Fruit fly (Drosophila melanogaster) whole organism, adult: ENCODE data around the gene CG46387.

Experiments
- CG11617 ChIP-seq: fragments of 200-800 bp; sonication (Bioruptor generic); optimal IDR thresholded peaks from 2 replicates; lab custom pipeline; 2017; ENCODE audit warnings: mild to moderate bottlenecking, missing biosample characterization, missing genetic modification reagents, missing genetic modification characterization
- CG12768 ChIP-seq: fragments of 200-800 bp; sonication (Bioruptor generic); optimal IDR thresholded peaks from 2 replicates; lab custom pipeline; 2017; ENCODE audit warnings: missing biosample characterization, missing genetic modification characterization, mild to moderate bottlenecking, moderate library complexity, missing genetic modification reagents
- CG14711 ChIP-seq: fragments of 200-800 bp; sonication (Bioruptor generic); optimal IDR thresholded peaks from 2 replicates; lab custom pipeline; 2018; ENCODE audit warnings: missing biosample characterization, mild to moderate bottlenecking, missing genetic modification characterization, moderate library complexity
- CG1620 ChIP-seq: fragments of 200-800 bp; sonication (Bioruptor generic); optimal IDR thresholded peaks from 2 replicates; lab custom pipeline; 2016; ENCODE audit warnings: missing biosample characterization, missing genetic modification characterization
- CG33017 ChIP-seq: fragments of 200-800 bp; sonication (Bioruptor generic); optimal IDR thresholded peaks from 2 replicates; lab custom pipeline; 2018; ENCODE audit warnings: missing biosample characterization, mild to moderate bottlenecking, missing genetic modification characterization, moderate library complexity
- CG5204 ChIP-seq: fragments of 200-800 bp; sonication (Bioruptor generic); optimal IDR thresholded peaks from 2 replicates; lab custom pipeline; 2016; ENCODE audit warnings: missing biosample characterization, missing genetic modification characterization
- CG7045 ChIP-seq: fragments of 200-800 bp; sonication (Bioruptor generic); optimal IDR thresholded peaks from 2 replicates; lab custom pipeline; 2017; ENCODE audit warnings: missing biosample characterization, mild to moderate bottlenecking, missing genetic modification characterization
- CG7101 ChIP-seq: fragments of 200-800 bp; sonication (Bioruptor generic); optimal IDR thresholded peaks from 2 replicates; lab custom pipeline; 2018; ENCODE audit warnings: missing biosample characterization, mild to moderate bottlenecking, missing genetic modification characterization, moderate library complexity
- Clk ChIP-seq: fragments of 200-800 bp; sonication (Bioruptor generic); optimal IDR thresholded peaks from 2 replicates; lab custom pipeline; 2017; ENCODE audit warnings: missing biosample characterization, missing genetic modification characterization
- Crg-1 ChIP-seq: fragments of 200-800 bp; sonication (Bioruptor generic); optimal IDR thresholded peaks from 2 replicates; lab custom pipeline; 2016; ENCODE audit warnings: missing biosample characterization, missing genetic modification characterization
- Hr96 ChIP-seq: fragments of 200-800 bp; sonication (Bioruptor generic); optimal IDR thresholded peaks from 2 replicates; lab custom pipeline; 2016; ENCODE audit warnings: missing biosample characterization, missing genetic modification characterization
- Mnt ChIP-seq: fragments of 200-800 bp; sonication (Bioruptor generic); optimal IDR thresholded peaks from 2 replicates; lab custom pipeline; 2016; ENCODE audit warnings: missing biosample characterization, mild to moderate bottlenecking, missing genetic modification characterization
- bab1 ChIP-seq: fragments of 200-800 bp; sonication (Bioruptor generic); optimal IDR thresholded peaks from 3 replicates; lab custom pipeline; 2019; ENCODE audit warnings: missing biosample characterization, mild to moderate bottlenecking, missing genetic modification characterization, moderate library complexity
- cic ChIP-seq: fragments of 200-800 bp; sonication (Bioruptor generic); optimal IDR thresholded peaks from 2 replicates; lab custom pipeline; 2017; ENCODE audit warnings: missing biosample characterization, mild to moderate bottlenecking, missing genetic modification characterization, moderate library complexity
- cnc ChIP-seq, 2 experiments: fragments of >200 bp; optimal IDR thresholded peaks; 2 replicates each; lab custom pipeline; 2017
- kay ChIP-seq: fragments of 200-800 bp; sonication (Bioruptor generic); peaks from one replicate; lab custom pipeline; 2016; ENCODE audit warnings: missing biosample characterization, missing genetic modification characterization, borderline replicate concordance
- ovo ChIP-seq: fragments of 200-800 bp; sonication (Bioruptor generic); optimal IDR thresholded peaks from 2 replicates; lab custom pipeline; 2016; ENCODE audit warnings: missing biosample characterization, missing genetic modification characterization
- pad ChIP-seq: fragments of 200-800 bp; sonication (Bioruptor generic); optimal IDR thresholded peaks from 3 replicates; lab custom pipeline; 2017; ENCODE audit warnings: missing biosample characterization, missing genetic modification characterization, mild to moderate bottlenecking, moderate library complexity, missing genetic modification reagents
- tj ChIP-seq: fragments of 200-800 bp; sonication (Bioruptor generic); optimal IDR thresholded peaks from 3 replicates; lab custom pipeline; 2017; ENCODE audit warnings: missing biosample characterization, mild to moderate bottlenecking, missing genetic modification characterization, moderate library complexity
- toe ChIP-seq: fragments of 200-800 bp; sonication (Bioruptor generic); optimal IDR thresholded peaks from 2 replicates; lab custom pipeline; 2016; ENCODE audit warnings: missing biosample characterization, missing genetic modification characterization

The CG46387 gene

DNA sequence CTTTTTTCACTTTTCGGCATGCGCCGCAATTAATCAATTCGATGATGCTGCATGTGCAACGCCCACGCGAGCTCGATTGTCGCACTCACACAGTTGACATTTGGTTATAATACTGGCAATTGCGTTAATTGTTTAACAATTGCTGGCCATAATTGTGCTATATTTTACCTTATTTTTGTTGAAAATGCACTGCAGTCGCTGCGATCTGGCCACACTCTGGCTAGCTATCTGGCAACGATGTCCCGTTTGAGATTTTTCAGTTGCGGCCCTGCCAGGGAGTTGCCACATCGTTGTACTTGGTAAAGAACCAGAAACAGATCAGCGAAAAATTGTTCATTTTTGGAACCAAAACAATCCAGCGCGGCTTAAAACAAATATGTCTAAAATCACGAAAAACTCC is at the start of gene CG46387, which contains the start of gene CG6707:
Gene CG46387 (plus strand): TSS at position 272 of the 400 bp plus-strand sequence.
Gene CG6707 (minus strand): TSS at position 221 of the 400 bp plus-strand sequence.
- TF ChIP-seq cnc (optimal IDR thresholded peaks at IDR 0.05; lab: Kevin White, UChicago) (no peak), CG14711 (tag; lab: Kevin White, UChicago) (no peak), CG7101 (tag; lab: Kevin White, UChicago) (no peak), tj (peak; percentile 23), CG5204 (GFP tag; lab: Kevin White, UChicago) (no peak), bab1 (GFP tag; lab: Kevin White, UChicago) (no peak), Crg-1 (GFP tag; lab: Kevin White, UChicago) (peak; percentile 34), pad (GFP tag; lab: Kevin White, UChicago) (no peak), CG1620 (GFP tag; lab: Kevin White, UChicago) (peak; percentile 25), toe (GFP tag; lab: Kevin White, UChicago) (peak; percentile 44), kay (GFP tag; lab: Kevin White, UChicago) (no peak), cic (GFP tag; lab: Kevin White, UChicago) (no peak), Mnt (GFP tag; lab: Kevin White, UChicago) (peak; percentile 49), CG12768 (GFP tag; lab: Kevin White, UChicago) (no peak), CG7045 (peak; percentile 9)

DNA sequence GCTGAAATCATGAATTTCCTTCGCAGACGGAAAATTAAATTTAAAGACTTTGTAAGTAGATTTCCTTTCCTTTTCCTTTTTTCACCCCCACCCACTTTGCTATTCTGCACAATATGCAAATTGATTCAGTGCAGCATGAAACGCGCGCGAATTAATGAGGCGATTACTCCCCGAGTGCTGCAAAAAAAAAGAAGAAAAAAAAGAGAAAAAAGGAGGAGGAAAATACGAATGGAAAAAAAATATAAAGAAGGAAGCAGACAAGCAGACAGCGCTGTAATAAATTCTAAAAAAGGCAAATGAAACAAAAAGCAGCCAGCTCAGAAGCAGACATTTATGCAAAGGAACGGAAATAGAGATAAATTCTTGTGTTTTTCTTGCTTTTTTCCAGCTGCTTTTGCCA is 49.7 kb upstream of the CG46387 start:
- TF ChIP-seq Mnt (GFP tag; lab: Kevin White, UChicago) (no peak), tj (peak; percentile 42), CG1620 (GFP tag; lab: Kevin White, UChicago) (no peak)

DNA sequence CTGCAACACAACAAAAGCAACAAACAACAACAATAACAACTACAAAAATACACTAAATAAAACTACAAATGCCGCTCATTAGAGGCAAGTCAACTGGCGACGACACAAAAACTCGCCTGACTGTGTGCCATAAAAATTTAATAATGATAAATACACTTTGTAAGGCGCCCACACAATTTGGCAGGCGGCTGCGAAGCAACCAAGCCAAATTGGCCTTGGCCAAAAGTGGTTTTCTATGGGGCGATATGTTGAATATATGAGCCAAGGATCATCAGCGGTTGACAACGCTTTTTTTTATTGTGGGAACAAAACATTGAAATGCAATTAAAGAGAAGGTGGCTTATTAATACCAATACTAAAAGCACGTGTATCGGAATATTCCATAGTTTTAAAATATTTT is 48.3 kb upstream of the CG46387 start:
- TF ChIP-seq tj = no peak

DNA sequence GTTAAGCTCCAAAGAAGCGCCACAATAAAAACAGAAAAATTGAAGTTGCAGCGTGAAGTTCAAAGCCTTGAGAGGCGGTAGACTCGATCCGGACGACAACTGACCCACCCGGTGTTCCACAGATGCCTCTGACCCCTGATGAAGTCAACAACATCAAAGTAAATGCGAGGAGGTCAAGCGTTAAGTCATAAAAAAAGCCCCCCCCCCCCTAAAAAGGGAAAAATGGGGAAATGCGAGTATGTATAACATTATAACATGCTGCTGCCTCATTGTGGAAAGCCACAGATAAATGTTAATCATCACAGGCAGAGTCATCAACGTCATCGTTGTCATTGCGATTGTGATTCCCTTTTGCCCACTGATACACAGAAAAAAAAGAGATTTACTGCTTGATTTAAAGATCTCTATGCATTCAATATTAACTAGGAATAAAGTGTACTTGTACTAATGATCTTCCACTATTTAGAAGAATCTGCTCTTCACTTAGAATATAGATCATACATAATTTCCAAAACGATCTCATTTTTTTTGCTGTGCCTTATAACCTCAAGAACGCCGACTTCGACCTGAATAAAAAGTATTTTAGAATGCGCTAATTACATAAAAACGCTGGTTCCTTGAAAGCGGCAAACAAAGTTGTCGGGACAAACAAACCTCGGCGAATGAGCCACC is 47.3 kb upstream of the CG46387 start:
- TF ChIP-seq Hr96 (GFP tag; lab: Kevin White, UChicago) (no peak), CG14711 (tag; lab: Kevin White, UChicago) (no peak), ovo (GFP tag; lab: Kevin White, UChicago) (no peak), CG7101 (tag; lab: Kevin White, UChicago) (no peak), CG7045 (no peak), CG11617 (no peak), CG12768 (GFP tag; lab: Kevin White, UChicago) (no peak), tj (no peak), toe (GFP tag; lab: Kevin White, UChicago) (no peak), CG33017 (no peak), bab1 (GFP tag; lab: Kevin White, UChicago) (no peak), Clk (GFP tag; lab: Kevin White, UChicago) (no peak), cnc (optimal IDR thresholded peaks at IDR 0.05; lab: Kevin White, UChicago) (no peak), CG5204 (GFP tag; lab: Kevin White, UChicago) (no peak), Crg-1 (GFP tag; lab: Kevin White, UChicago) (no peak), cic (GFP tag; lab: Kevin White, UChicago) (no peak), Mnt (GFP tag; lab: Kevin White, UChicago) (no peak)

DNA sequence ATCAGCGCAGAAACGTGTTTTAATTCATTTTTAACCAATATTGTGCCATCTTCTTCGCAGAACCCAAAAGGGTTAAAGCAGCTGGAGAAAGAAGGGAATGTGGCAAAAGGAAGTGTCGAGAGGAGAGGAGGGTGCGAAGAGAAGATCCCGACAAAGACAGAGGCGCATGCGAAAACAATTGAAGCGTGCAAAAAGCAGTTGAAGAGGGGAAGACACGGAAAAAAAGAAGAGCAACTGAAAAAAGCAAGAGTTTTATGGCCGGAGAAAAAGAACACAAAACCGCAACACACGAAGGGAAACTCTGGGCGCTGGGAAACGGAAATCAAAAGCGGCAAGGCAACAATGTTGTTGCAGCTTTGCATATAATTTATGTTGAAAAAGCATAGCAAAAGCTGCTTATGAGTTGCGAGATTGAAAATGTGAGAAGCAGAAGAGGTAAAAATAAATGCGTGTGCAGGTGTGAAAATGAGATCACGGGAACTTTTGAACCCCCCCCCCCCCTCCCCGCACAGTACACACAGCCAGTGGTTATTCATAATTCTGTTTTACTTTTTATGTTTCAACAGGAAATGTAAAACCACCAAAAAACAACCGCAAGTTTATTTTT is 45.2 kb upstream of the CG46387 start:
- TF ChIP-seq toe (GFP tag; lab: Kevin White, UChicago) (no peak), CG14711 (tag; lab: Kevin White, UChicago) (peak; percentile 40)

DNA sequence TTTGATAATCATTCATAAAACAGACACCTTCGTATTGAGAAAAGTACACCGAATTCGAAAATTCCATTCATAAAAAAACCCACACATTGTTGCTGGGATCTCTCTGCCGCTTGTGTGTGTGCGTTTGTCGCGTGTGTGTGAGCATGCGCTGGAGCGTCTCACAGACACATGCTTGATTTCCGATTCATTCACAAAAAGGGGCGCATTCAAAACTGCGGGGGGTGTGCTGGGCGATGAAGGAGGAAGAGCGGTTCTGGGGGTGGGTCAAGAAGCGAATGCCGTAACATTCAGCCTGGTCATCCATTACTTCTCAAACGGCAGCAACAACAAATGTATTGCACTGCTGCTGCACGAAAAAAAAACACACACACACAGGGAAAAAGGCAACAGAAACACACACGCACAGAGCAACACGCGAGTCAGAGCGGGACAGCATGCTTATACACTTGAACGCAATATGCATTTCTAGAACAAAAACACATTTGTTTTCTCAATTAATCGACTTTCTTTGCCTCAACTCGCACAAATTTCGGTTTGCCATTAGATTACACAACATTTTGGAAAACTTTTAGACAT is 44.4 kb upstream of the CG46387 start:
- TF ChIP-seq Clk (GFP tag; lab: Kevin White, UChicago) = no peak
- peak; percentile 72 for TF ChIP-seq Mnt (GFP tag; lab: Kevin White, UChicago)
- TF ChIP-seq CG5204 (GFP tag; lab: Kevin White, UChicago) = no peak
- no peak for TF ChIP-seq Hr96 (GFP tag; lab: Kevin White, UChicago)
- peak; percentile 36 for TF ChIP-seq pad (GFP tag; lab: Kevin White, UChicago)
- peak; percentile 12 for TF ChIP-seq tj
- TF ChIP-seq CG12768 (GFP tag; lab: Kevin White, UChicago) = no peak
- TF ChIP-seq kay (GFP tag; lab: Kevin White, UChicago) = no peak
- TF ChIP-seq cic (GFP tag; lab: Kevin White, UChicago) = peak; percentile 99
- TF ChIP-seq toe (GFP tag; lab: Kevin White, UChicago) = no peak
- no peak for TF ChIP-seq CG11617
- TF ChIP-seq CG1620 (GFP tag; lab: Kevin White, UChicago) = no peak
- TF ChIP-seq ovo (GFP tag; lab: Kevin White, UChicago) = no peak
- TF ChIP-seq Crg-1 (GFP tag; lab: Kevin White, UChicago) = no peak
- no peak for TF ChIP-seq CG14711 (tag; lab: Kevin White, UChicago)
- no peak for TF ChIP-seq cnc (optimal IDR thresholded peaks at IDR 0.05; lab: Kevin White, UChicago)
- TF ChIP-seq CG33017 = no peak
- TF ChIP-seq CG7045 = no peak
- TF ChIP-seq CG7101 (tag; lab: Kevin White, UChicago) = no peak
- TF ChIP-seq bab1 (GFP tag; lab: Kevin White, UChicago) = no peak
